Worm (Caenorhabditis elegans) whole organism, late embryonic: ENCODE measurements around the gene W10C6.2.
A peak's percentile ranks its signal among the peaks of the same experiment; 100 is the strongest.

Experiments
- C08G9.2 ChIP-seq: sonication (generic microtip); optimal IDR thresholded peaks from 2 replicates; lab custom pipeline; 2016; ENCODE audit warnings: mild to moderate bottlenecking, missing genetic modification characterization, moderate library complexity, missing compliant biosample characterization
- C38D4.7 ChIP-seq: fragments of 200-800 bp; sonication (Bioruptor generic); optimal IDR thresholded peaks from 2 replicates; lab custom pipeline; 2018; ENCODE audit warnings: mild to moderate bottlenecking, missing genetic modification characterization, moderate library complexity, missing compliant biosample characterization
- K02D7.2 ChIP-seq: sonication (generic microtip); optimal IDR thresholded peaks from 2 replicates; lab custom pipeline; 2017; ENCODE audit warnings: mild to moderate bottlenecking, missing genetic modification characterization, missing compliant biosample characterization
- ahr-1 ChIP-seq: sonication (generic microtip); optimal IDR thresholded peaks from 2 replicates; lab custom pipeline; 2016; ENCODE audit warnings: missing genetic modification characterization, missing compliant biosample characterization
- ama-1 ChIP-seq: fragments of 150-350 bp; optimal IDR thresholded peaks from 2 replicates; lab custom pipeline; 2014
- ceh-19 ChIP-seq: fragments of 200-800 bp; sonication (Bioruptor generic); optimal IDR thresholded peaks from 2 replicates; lab custom pipeline; 2018; ENCODE audit warnings: mild to moderate bottlenecking, missing genetic modification characterization, missing compliant biosample characterization
- ceh-2 ChIP-seq: sonication (generic microtip); optimal IDR thresholded peaks from 2 replicates; lab custom pipeline; 2016; ENCODE audit warnings: missing genotype, missing genetic modification characterization, missing compliant biosample characterization
- ceh-22 ChIP-seq: sonication (generic microtip); optimal IDR thresholded peaks from 2 replicates; lab custom pipeline; 2017; ENCODE audit warnings: missing biosample characterization, missing genetic modification characterization
- ceh-24 ChIP-seq: sonication (generic microtip); optimal IDR thresholded peaks from 2 replicates; lab custom pipeline; 2016; ENCODE audit warnings: mild to moderate bottlenecking, missing genetic modification characterization, missing compliant biosample characterization
- ceh-30 ChIP-seq: fragments of 150-350 bp; optimal IDR thresholded peaks from 2 replicates; lab custom pipeline; 2014; ENCODE audit warnings: missing biosample characterization, missing genetic modification characterization
- ceh-31 ChIP-seq: sonication (generic microtip); optimal IDR thresholded peaks from 2 replicates; lab custom pipeline; 2016; ENCODE audit warnings: missing genetic modification characterization, missing compliant biosample characterization
- ceh-34 ChIP-seq: sonication (generic microtip); optimal IDR thresholded peaks from 2 replicates; lab custom pipeline; 2016; ENCODE audit warnings: mild to moderate bottlenecking, missing genetic modification characterization, missing compliant biosample characterization
- ceh-48 ChIP-seq: sonication (generic microtip); optimal IDR thresholded peaks from 2 replicates; lab custom pipeline; 2016; ENCODE audit warnings: missing genetic modification characterization, inconsistent platforms, missing compliant biosample characterization
- dmd-4 ChIP-seq: sonication (generic microtip); optimal IDR thresholded peaks from 2 replicates; lab custom pipeline; 2016; ENCODE audit warnings: borderline replicate concordance, missing genetic modification characterization, missing compliant biosample characterization
- dve-1 ChIP-seq: sonication (generic microtip); optimal IDR thresholded peaks from 2 replicates; lab custom pipeline; 2017; ENCODE audit warnings: antibody characterized with exemption, mild to moderate bottlenecking, missing genetic modification characterization, missing compliant biosample characterization
- elt-2 ChIP-seq: sonication (generic microtip); optimal IDR thresholded peaks from 2 replicates; lab custom pipeline; 2016; ENCODE audit warnings: missing genetic modification reagents, missing genetic modification characterization, missing compliant biosample characterization
- ets-4 ChIP-seq: sonication (generic microtip); optimal IDR thresholded peaks from 2 replicates; lab custom pipeline; 2016; ENCODE audit warnings: missing genetic modification characterization, missing compliant biosample characterization
- eyg-1 ChIP-seq: sonication (generic microtip); optimal IDR thresholded peaks from 2 replicates; lab custom pipeline; 2016; ENCODE audit warnings: missing genotype, missing genetic modification characterization, missing compliant biosample characterization
- fkh-10 ChIP-seq: fragments of 150-350 bp; optimal IDR thresholded peaks from 2 replicates; lab custom pipeline; 2014; ENCODE audit warnings: missing biosample characterization, missing genetic modification reagents, missing genetic modification characterization
- hlh-15 ChIP-seq: sonication (generic microtip); optimal IDR thresholded peaks from 2 replicates; lab custom pipeline; 2016; ENCODE audit warnings: missing genetic modification characterization, missing compliant biosample characterization
- hlh-30 ChIP-seq: sonication (generic microtip); optimal IDR thresholded peaks from 2 replicates; lab custom pipeline; 2017; ENCODE audit warnings: antibody characterized with exemption, missing genetic modification characterization, missing compliant biosample characterization; ENCODE audit not compliant: insufficient read depth
- hlh-6 ChIP-seq: sonication (generic microtip); optimal IDR thresholded peaks from 2 replicates; lab custom pipeline; 2016; ENCODE audit warnings: missing genotype, missing genetic modification characterization, missing compliant biosample characterization
- hlh-8 ChIP-seq: sonication (generic microtip); optimal IDR thresholded peaks from 2 replicates; lab custom pipeline; 2016; ENCODE audit warnings: missing genotype, missing genetic modification characterization, missing compliant biosample characterization
- nfya-1 ChIP-seq: sonication (generic microtip); optimal IDR thresholded peaks from 2 replicates; lab custom pipeline; 2017; ENCODE audit warnings: missing genetic modification characterization, mild to moderate bottlenecking, missing compliant biosample characterization, antibody characterized with exemption, moderate library complexity
- nhr-11 ChIP-seq: fragments of 150-350 bp; optimal IDR thresholded peaks from 2 replicates; lab custom pipeline; 2014; ENCODE audit warnings: missing biosample characterization, missing genetic modification characterization
- pat-9 ChIP-seq: fragments of 200-800 bp; sonication (Bioruptor generic); optimal IDR thresholded peaks from 2 replicates; lab custom pipeline; 2018; ENCODE audit warnings: mild to moderate bottlenecking, missing genetic modification characterization, moderate library complexity, missing compliant biosample characterization
- pax-1 ChIP-seq: fragments of 150-350 bp; optimal IDR thresholded peaks from 2 replicates; lab custom pipeline; 2014; ENCODE audit warnings: missing biosample characterization, missing genetic modification characterization
- pha-2 ChIP-seq: sonication (generic microtip); optimal IDR thresholded peaks from 2 replicates; lab custom pipeline; 2017; ENCODE audit warnings: mild to moderate bottlenecking, missing genetic modification characterization, missing compliant biosample characterization
- pros-1 ChIP-seq: fragments of 150-350 bp; optimal IDR thresholded peaks from 2 replicates; lab custom pipeline; 2014; ENCODE audit warnings: missing biosample characterization, missing genetic modification reagents, missing genetic modification characterization
- rnt-1 ChIP-seq: sonication (generic microtip); optimal IDR thresholded peaks from 2 replicates; lab custom pipeline; 2016; ENCODE audit warnings: missing genetic modification characterization, missing compliant biosample characterization
- sox-4 ChIP-seq: sonication (generic microtip); optimal IDR thresholded peaks from 2 replicates; lab custom pipeline; 2017; ENCODE audit warnings: mild to moderate bottlenecking, missing genetic modification characterization, inconsistent platforms, missing compliant biosample characterization
- tbx-2 ChIP-seq: sonication (generic microtip); optimal IDR thresholded peaks from 2 replicates; lab custom pipeline; 2016; ENCODE audit warnings: missing genetic modification characterization, missing compliant biosample characterization
- tbx-7 ChIP-seq: sonication (generic microtip); optimal IDR thresholded peaks from 2 replicates; lab custom pipeline; 2016; ENCODE audit warnings: missing genotype, missing genetic modification characterization, missing compliant biosample characterization
- unc-42 ChIP-seq: sonication (generic microtip); optimal IDR thresholded peaks from 2 replicates; lab custom pipeline; 2016; ENCODE audit warnings: missing genotype, missing genetic modification characterization, missing compliant biosample characterization
- zip-5 ChIP-seq: sonication (generic microtip); optimal IDR thresholded peaks from 2 replicates; lab custom pipeline; 2016; ENCODE audit warnings: missing genetic modification characterization, missing compliant biosample characterization
- ztf-16 ChIP-seq: sonication (generic microtip); optimal IDR thresholded peaks from 2 replicates; lab custom pipeline; 2017; ENCODE audit warnings: missing genetic modification characterization, missing compliant biosample characterization

Gene W10C6.2

DNA sequence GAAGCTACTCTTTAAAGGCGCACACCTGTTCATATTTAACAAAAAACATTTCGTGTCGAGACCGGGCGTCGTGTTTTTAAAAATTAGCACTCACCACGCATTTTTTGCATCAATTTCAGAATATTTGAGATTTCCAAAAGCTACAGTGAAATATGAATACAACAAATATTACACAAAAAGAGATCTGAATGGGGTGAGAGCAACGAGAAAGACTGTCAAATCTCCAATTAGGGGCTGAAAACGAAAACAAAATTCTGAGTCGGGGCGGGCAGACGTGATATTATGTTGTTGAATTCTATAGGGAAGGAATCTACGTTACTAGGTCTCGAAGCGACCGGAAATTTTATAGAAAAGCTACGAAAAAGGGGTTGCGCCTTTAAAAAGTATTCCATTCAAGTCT is 18.0 kb downstream of the W10C6.2 start, which contains the start of gene C09H10.5:
C09H10.5 (minus strand) TSS at position 101 of the 400 bp plus-strand sequence.
- no peak for TF ChIP-seq hlh-8
- TF ChIP-seq C38D4.7 (GFP tag; lab: Kevin White, UChicago): no peak
- TF ChIP-seq hlh-6 (tag; lab: Kevin White, UChicago): no peak
- TF ChIP-seq sox-4 (tag; lab: Kevin White, UChicago): no peak
- TF ChIP-seq dmd-4 (tag; lab: Kevin White, UChicago): no peak
- no peak for TF ChIP-seq ceh-48 (tag; lab: Kevin White, UChicago)
- no peak for TF ChIP-seq fkh-10 (GFP tag; lab: Kevin White, UChicago)
- TF ChIP-seq elt-2: no peak
- TF ChIP-seq eyg-1: no peak
- no peak for TF ChIP-seq ceh-22
- no peak for TF ChIP-seq pat-9 (tag; lab: Kevin White, UChicago)
- no peak for TF ChIP-seq ztf-16 (tag; lab: Kevin White, UChicago)
- TF ChIP-seq unc-42: no peak
- TF ChIP-seq ceh-24 (tag; lab: Kevin White, UChicago): no peak
- TF ChIP-seq ama-1 (lab: Kevin White, UChicago): no peak
- no peak for TF ChIP-seq tbx-2 (tag; lab: Kevin White, UChicago)
- no peak for TF ChIP-seq nhr-11 (tag; lab: Kevin White, UChicago)
- no peak for TF ChIP-seq hlh-30 (tag; lab: Kevin White, UChicago)
- TF ChIP-seq pha-2 (tag; lab: Kevin White, UChicago): no peak
- TF ChIP-seq ceh-19: no peak

DNA sequence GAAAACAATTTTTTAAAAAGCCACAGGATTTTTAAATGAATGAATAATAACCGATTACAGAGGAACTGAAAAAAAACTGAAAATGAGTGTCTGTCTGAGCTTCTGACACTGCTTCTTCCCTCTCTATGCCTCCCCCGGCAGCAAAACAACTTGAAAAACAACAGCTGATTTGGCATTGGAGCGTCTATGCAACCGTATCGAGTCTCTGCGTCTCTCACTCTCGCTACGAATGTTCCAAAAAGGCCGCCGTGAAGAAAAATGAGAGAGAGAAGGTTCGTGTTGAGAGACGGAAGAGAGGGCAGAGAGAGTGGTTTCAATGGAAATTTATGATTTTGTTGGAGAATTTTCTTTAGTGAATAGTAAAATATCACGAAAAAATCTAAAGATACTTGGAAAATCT is 18.6 kb downstream of the W10C6.2 start:
- TF ChIP-seq ceh-30 (tag; lab: Kevin White, UChicago): no peak
- peak; percentile 66 for TF ChIP-seq hlh-30 (tag; lab: Kevin White, UChicago)
- no peak for TF ChIP-seq C08G9.2 (tag; lab: Kevin White, UChicago)
- TF ChIP-seq ceh-31 (tag; lab: Kevin White, UChicago): no peak
- no peak for TF ChIP-seq ceh-22
- peak; percentile 63 for TF ChIP-seq nfya-1
- TF ChIP-seq pros-1: no peak
- TF ChIP-seq, all 69 proteins: peak for 2

- no peak for TF ChIP-seq dmd-4 (tag; lab: Kevin White, UChicago)
Measured at ce11 chrII:11101171-11101570, 20.5 kb downstream of the W10C6.2 start.

ce11 chrII:11099841-11100240 is 21.9 kb downstream of the W10C6.2 start, which contains the start of gene C09H10.4:
Gene C09H10.4 (plus strand): TSS chrII:11100141.
- TF ChIP-seq rnt-1 (tag; lab: Kevin White, UChicago) (no peak), zip-5 (no peak), ets-4 (no peak), K02D7.2 (tag; lab: Kevin White, UChicago) (no peak), ceh-2 (no peak), pax-1 (no peak), ceh-24 (tag; lab: Kevin White, UChicago) (no peak), ahr-1 (tag; lab: Kevin White, UChicago) (no peak), ceh-34 (tag; lab: Kevin White, UChicago) (no peak), hlh-15 (no peak), dve-1 (tag; lab: Kevin White, UChicago) (no peak), tbx-7 (no peak)
